Fruit fly (Drosophila melanogaster): Measurements from ENCODE around the gene Mipp1.
A peak's percentile ranks its signal among the peaks of the same experiment; 100 is the strongest.

Gene Mipp1

DNA sequence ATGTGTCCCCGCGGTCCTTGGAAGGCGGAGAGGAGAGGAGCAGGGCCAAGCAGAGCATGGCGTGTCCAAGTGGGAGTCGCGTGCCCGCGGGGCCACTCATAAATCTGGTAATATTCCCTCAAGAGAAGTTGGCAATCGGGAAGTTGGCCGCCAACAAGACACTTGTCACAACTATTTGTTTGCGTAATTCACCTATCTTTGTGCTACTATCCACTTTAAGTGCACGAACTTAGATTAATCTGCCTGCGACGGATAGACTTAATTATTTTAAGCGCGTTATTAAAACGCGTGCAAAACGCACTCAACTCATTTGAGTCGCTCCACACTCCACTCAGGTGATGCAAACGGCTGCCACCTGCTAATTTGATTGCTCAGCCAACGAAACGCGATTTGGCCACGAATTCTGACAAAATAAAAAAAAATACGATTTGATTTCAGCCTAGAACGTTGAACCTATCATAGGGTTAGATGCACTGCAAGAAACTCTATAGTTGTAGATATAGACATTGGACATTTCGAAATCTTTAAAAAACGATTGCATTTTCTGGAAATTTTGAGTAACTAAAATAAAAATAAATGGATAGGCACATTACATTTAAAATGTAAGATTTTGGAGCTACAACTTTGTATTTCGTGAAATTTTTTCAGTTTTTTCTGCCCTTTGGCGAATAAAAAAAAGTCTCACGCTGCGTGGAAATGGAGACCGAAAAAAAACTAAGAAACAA is 2.0 kb downstream of the Mipp1 start (continued):
- TF ChIP-seq CG17568 (GFP tag; optimal IDR thresholded peaks at IDR 0.05) (peak; percentile 46), ash1 (GFP tag; optimal IDR thresholded peaks at IDR 0.05) (no peak), gcm2 (GFP tag; optimal IDR thresholded peaks at IDR 0.05) (no peak), nerfin-2 (GFP tag; IDR thresholded peaks at IDR 0.05; ENCODE audit: partially characterized antibody) (no peak), CG12071 (GFP tag; optimal IDR thresholded peaks at IDR 0.05) (no peak), amos (GFP tag; IDR thresholded peaks at IDR 0.05; ENCODE audit: partially characterized antibody) (no peak), trh (GFP tag; optimal IDR thresholded peaks at IDR 0.05) (no peak), Fer2 (tag; optimal IDR thresholded peaks at IDR 0.05) (peak; percentile 1), tap (tag; optimal IDR thresholded peaks at IDR 0.05) (no peak), Max (GFP tag; optimal IDR thresholded peaks at IDR 0.05) (peak; percentile 28), Fer1 (GFP tag; optimal IDR thresholded peaks at IDR 0.05) (peak; percentile 53), Taf1 (GFP tag; IDR thresholded peaks at IDR 0.05) (no peak), ind (GFP tag; optimal IDR thresholded peaks at IDR 0.05) (peak; percentile 44), kay (GFP tag; optimal IDR thresholded peaks at IDR 0.05) (peak; percentile 17), dan (GFP tag; IDR thresholded peaks at IDR 0.05) (no peak), CG17361 (GFP tag; IDR thresholded peaks at IDR 0.05) (peak; percentile 51; the same call in 1 of the 3 replicates), CG6791 (GFP tag; IDR thresholded peaks at IDR 0.05; ENCODE audit: partially characterized antibody) (no peak), CG6689 (GFP tag; IDR thresholded peaks at IDR 0.05) (peak; percentile 64; the same call in 1 of the 2 replicates), CG3407 (GFP tag; optimal IDR thresholded peaks at IDR 0.05) (no peak), HHEX (GFP tag; optimal IDR thresholded peaks at IDR 0.05) (peak; percentile 36), CG30403 (GFP tag; optimal IDR thresholded peaks at IDR 0.05) (peak; percentile 59), CG1529 (GFP tag; optimal IDR thresholded peaks at IDR 0.05) (no peak), pfk (GFP tag; optimal IDR thresholded peaks at IDR 0.05) (no peak), CG2875 (GFP tag; optimal IDR thresholded peaks at IDR 0.05) (no peak), prd (optimal IDR thresholded peaks at IDR 0.05) (no peak), prd (GFP tag; IDR thresholded peaks at IDR 0.05) (peak; percentile 69), CG17186 (GFP tag; optimal IDR thresholded peaks at IDR 0.05) (no peak), croc (GFP tag; conservative IDR thresholded peaks at IDR 0.05) (no peak), CG4328 (GFP tag; optimal IDR thresholded peaks at IDR 0.05) (no peak), az2 (GFP tag; optimal IDR thresholded peaks at IDR 0.05) (peak; percentile 33), nmo (GFP tag; optimal IDR thresholded peaks at IDR 0.05) (peak; percentile 39), Ets97D (GFP tag; optimal IDR thresholded peaks at IDR 0.05) (no peak), Ssrp (tag; optimal IDR thresholded peaks at IDR 0.05) (no peak), CG1603 (tag; optimal IDR thresholded peaks at IDR 0.05) (no peak), vnd (GFP tag; IDR thresholded peaks at IDR 0.05; ENCODE audit: partially characterized antibody) (no peak), pho (GFP tag; optimal IDR thresholded peaks at IDR 0.05) (peak; percentile 44), tin (GFP tag; optimal IDR thresholded peaks at IDR 0.05) (peak; percentile 15), org-1 (GFP tag; optimal IDR thresholded peaks at IDR 0.05) (no peak), CG18764 (GFP tag; optimal IDR thresholded peaks at IDR 0.05) (peak; percentile 28), CG18476 (GFP tag; optimal IDR thresholded peaks at IDR 0.05) (peak; percentile 45), otp (GFP tag; IDR thresholded peaks at IDR 0.05) (0 out of 3 replicates have a peak, but pooled peaks have one; percentile 14), corto (GFP tag; optimal IDR thresholded peaks at IDR 0.05) (no peak), cad (GFP tag; optimal IDR thresholded peaks at IDR 0.05) (no peak), CG7963 (GFP tag; IDR thresholded peaks at IDR 0.05; ENCODE audit: partially characterized antibody) (no peak), CG17912 (GFP tag; optimal IDR thresholded peaks at IDR 0.05) (no peak), cato (GFP tag; optimal IDR thresholded peaks at IDR 0.05; ENCODE audit: borderline replicate concordance) (no peak), gro (GFP tag; optimal IDR thresholded peaks at IDR 0.05) (peak; percentile 55), CG9876 (GFP tag; optimal IDR thresholded peaks at IDR 0.05) (no peak), CG10431 (GFP tag; optimal IDR thresholded peaks at IDR 0.05) (peak; percentile 5), Adf1 (GFP tag; IDR thresholded peaks at IDR 0.05) (peak; percentile 33; the same call in 1 of the 2 replicates)
